Worm (Caenorhabditis elegans): Measurements from ENCODE around the gene ugt-48.

DNA sequence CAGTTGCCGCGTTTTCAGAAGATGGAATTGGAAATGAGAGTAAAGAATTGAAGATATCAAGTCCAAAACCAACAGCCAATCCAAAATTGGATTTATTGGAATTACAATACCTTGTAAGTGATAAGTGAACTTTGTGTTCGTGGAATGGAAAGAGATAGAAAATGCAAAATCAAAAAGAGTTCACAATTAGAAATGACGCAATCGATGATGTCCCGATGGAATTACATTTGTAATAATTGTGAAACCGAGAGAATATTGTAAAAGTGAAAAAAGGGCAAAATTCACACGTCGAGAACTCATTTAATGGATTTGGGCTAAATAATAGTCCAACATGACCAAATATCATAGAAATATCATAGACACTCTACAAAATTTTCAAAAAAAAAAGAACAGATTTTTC lies 22.7 kb downstream of the ugt-48 start:
- TF ChIP-seq lin-32 (GFP tag; optimal IDR thresholded peaks at IDR 0.05) (no peak), nhr-2 (tag; optimal IDR thresholded peaks at IDR 0.05) (no peak), elt-3 (tag; optimal IDR thresholded peaks at IDR 0.05) (no peak), mep-1 (tag; optimal IDR thresholded peaks at IDR 0.05) (no peak), ces-1 (GFP tag; optimal IDR thresholded peaks at IDR 0.05) (no peak), nhr-12 (tag; optimal IDR thresholded peaks at IDR 0.05) (no peak), nhr-76 (tag; optimal IDR thresholded peaks at IDR 0.05) (no peak), elt-1 (tag; optimal IDR thresholded peaks at IDR 0.05; ENCODE audit: borderline replicate concordance, insufficient read depth) (no peak), drap-1 (GFP tag; optimal IDR thresholded peaks at IDR 0.05) (no peak), M03D4.4 (tag; optimal IDR thresholded peaks at IDR 0.05) (no peak), lsy-2 (tag; optimal IDR thresholded peaks at IDR 0.05) (no peak), snpc-4 (tag; optimal IDR thresholded peaks at IDR 0.05) (no peak), ztf-11 (tag; optimal IDR thresholded peaks at IDR 0.05) (no peak), hlh-1 (tag; optimal IDR thresholded peaks at IDR 0.05) (no peak)

All from whole organism, mixed stage, embryonic.